Worm (Caenorhabditis elegans) whole organism, L1 larva: ENCODE data around the gene W06E11.1.

Experiments used
- C04F5.9 ChIP-seq: sonication (generic microtip); optimal IDR thresholded peaks from 2 replicates; lab custom pipeline; 2016; ENCODE audit warnings: missing genetic modification characterization, missing compliant biosample characterization
- C16A3.4 ChIP-seq: fragments of 150-350 bp; optimal IDR thresholded peaks from 2 replicates; lab custom pipeline; 2014; ENCODE audit warnings: missing biosample characterization, missing genetic modification characterization
- C34B4.2 ChIP-seq: sonication (generic microtip); optimal IDR thresholded peaks from 2 replicates; lab custom pipeline; 2017; ENCODE audit warnings: mild to moderate bottlenecking, missing genetic modification characterization, missing compliant biosample characterization
- Y116A8C.19 ChIP-seq: sonication (generic microtip); optimal IDR thresholded peaks from 2 replicates; lab custom pipeline; 2016; ENCODE audit warnings: missing compliant biosample characterization, missing genetic modification characterization, borderline replicate concordance
- aha-1 ChIP-seq: fragments of 150-350 bp; optimal IDR thresholded peaks from 2 replicates; lab custom pipeline; 2014; ENCODE audit warnings: missing biosample characterization, missing genetic modification characterization
- ceh-63 ChIP-seq: fragments of 200-800 bp; sonication (Bioruptor generic); optimal IDR thresholded peaks from 2 replicates; lab custom pipeline; 2018; ENCODE audit warnings: mild to moderate bottlenecking, missing genetic modification characterization, missing compliant biosample characterization
- ceh-82 ChIP-seq, 3 experiments: fragments of 150-350 bp in 1 of 3; sonication (generic microtip) in 2 of 3; optimal IDR thresholded peaks; 2 replicates each; lab custom pipeline; 2014 to 2017; ENCODE audit warnings: missing biosample characterization in 3 of 3, missing genetic modification characterization in 3 of 3
- ceh-88 ChIP-seq: fragments of 200-800 bp; sonication (Bioruptor generic); IDR thresholded peaks from 2 replicates; pipeline ENCODE4 v1.3.6; 2022; ENCODE audit warnings: missing genetic modification characterization, missing compliant biosample characterization
- ces-1 ChIP-seq: fragments of 150-350 bp; optimal IDR thresholded peaks from 2 replicates; lab custom pipeline; 2014; ENCODE audit warnings: missing biosample characterization, missing genetic modification reagents, missing genetic modification characterization
- efl-3 ChIP-seq: fragments of 200-800 bp; sonication (Bioruptor generic); optimal IDR thresholded peaks from 2 replicates; lab custom pipeline; 2018; ENCODE audit warnings: mild to moderate bottlenecking, missing genetic modification characterization, missing compliant biosample characterization
- elt-2 ChIP-seq: sonication (generic microtip); optimal IDR thresholded peaks from 2 replicates; lab custom pipeline; 2016; ENCODE audit warnings: missing genetic modification characterization, mild to moderate bottlenecking, inconsistent platforms, missing compliant biosample characterization, missing genetic modification reagents
- ets-5 ChIP-seq: fragments of 200-800 bp; sonication (Bioruptor generic); IDR thresholded peaks from 2 replicates; pipeline ENCODE4 v1.3.6; 2022; ENCODE audit warnings: missing genetic modification characterization, missing compliant biosample characterization
- fkh-4 ChIP-seq: sonication (generic microtip); optimal IDR thresholded peaks from 2 replicates; lab custom pipeline; 2016; ENCODE audit warnings: missing compliant biosample characterization, missing genetic modification characterization, borderline replicate concordance
- fkh-8 ChIP-seq: sonication (generic microtip); optimal IDR thresholded peaks from 2 replicates; lab custom pipeline; 2016; ENCODE audit warnings: mild to moderate bottlenecking, missing genetic modification characterization, missing compliant biosample characterization
- fos-1 ChIP-seq: fragments of 150-350 bp; optimal IDR thresholded peaks from 2 replicates; lab custom pipeline; 2014; ENCODE audit warnings: missing biosample characterization, missing genetic modification characterization
- grh-1 ChIP-seq: fragments of 200-800 bp; sonication (Bioruptor generic); IDR thresholded peaks from 2 replicates; pipeline ENCODE4 v1.3.6; 2022; ENCODE audit warnings: missing genetic modification reagents, missing genetic modification characterization, missing compliant biosample characterization
- hlh-17 ChIP-seq: fragments of 200-800 bp; sonication (Bioruptor generic); optimal IDR thresholded peaks from 2 replicates; lab custom pipeline; 2018; ENCODE audit warnings: missing genetic modification characterization, mild to moderate bottlenecking, missing compliant biosample characterization, moderate library complexity, borderline replicate concordance
- hlh-4 ChIP-seq: sonication (generic microtip); optimal IDR thresholded peaks from 2 replicates; lab custom pipeline; 2016; ENCODE audit warnings: mild to moderate bottlenecking, missing genetic modification characterization, missing compliant biosample characterization
- hpl-2 ChIP-seq: fragments of 150-350 bp; optimal IDR thresholded peaks from 2 replicates; lab custom pipeline; 2014; ENCODE audit warnings: missing biosample characterization, missing genetic modification reagents, missing genetic modification characterization
- isw-1 ChIP-seq: fragments of 200-800 bp; sonication (Bioruptor generic); IDR thresholded peaks from 2 replicates; pipeline ENCODE4 v1.3.6; 2022; ENCODE audit warnings: missing genetic modification characterization, missing compliant biosample characterization
- jun-1 ChIP-seq: fragments of 150-350 bp; optimal IDR thresholded peaks from 2 replicates; lab custom pipeline; 2014; ENCODE audit warnings: missing biosample characterization, missing genetic modification reagents, missing genetic modification characterization
- lin-13 ChIP-seq: fragments of 150-350 bp; optimal IDR thresholded peaks from 2 replicates; lab custom pipeline; 2014; ENCODE audit warnings: missing biosample characterization, missing genetic modification reagents, missing genetic modification characterization
- lin-14 ChIP-seq: fragments of 200-800 bp; sonication (Bioruptor generic); optimal IDR thresholded peaks from 2 replicates; lab custom pipeline; 2018; ENCODE audit warnings: mild to moderate bottlenecking, missing genetic modification characterization, moderate library complexity, missing compliant biosample characterization
- lin-15B ChIP-seq: fragments of 150-350 bp; sonication (generic microtip); optimal IDR thresholded peaks from 3 replicates; lab custom pipeline; 2014; ENCODE audit warnings: missing biosample characterization, missing genetic modification characterization
- mep-1 ChIP-seq: fragments of 150-350 bp; optimal IDR thresholded peaks from 2 replicates; lab custom pipeline; 2014; ENCODE audit warnings: missing biosample characterization, missing genetic modification characterization
- nhr-19 ChIP-seq: fragments of 200-800 bp; sonication (Bioruptor generic); conservative IDR thresholded peaks from 2 replicates; pipeline ENCODE4 v1.3.6; 2022; ENCODE audit warnings: missing genetic modification characterization, missing compliant biosample characterization
- nhr-20 ChIP-seq: sonication (generic microtip); optimal IDR thresholded peaks from 2 replicates; lab custom pipeline; 2016; ENCODE audit warnings: mild to moderate bottlenecking, missing genetic modification characterization, missing compliant biosample characterization
- nhr-71 ChIP-seq: sonication (generic microtip); optimal IDR thresholded peaks from 2 replicates; lab custom pipeline; 2016; ENCODE audit warnings: mild to moderate bottlenecking, missing genetic modification characterization, moderate library complexity, missing compliant biosample characterization
- nhr-77 ChIP-seq: fragments of 150-350 bp; optimal IDR thresholded peaks from 2 replicates; lab custom pipeline; 2014; ENCODE audit warnings: missing biosample characterization, missing genetic modification characterization
- nhr-85 ChIP-seq: sonication (generic microtip); peaks from one replicate; lab custom pipeline; 2016; ENCODE audit warnings: missing genetic modification characterization, inconsistent platforms, missing compliant biosample characterization
- nhr-90 ChIP-seq: sonication (generic microtip); optimal IDR thresholded peaks from 2 replicates; lab custom pipeline; 2016; ENCODE audit warnings: mild to moderate bottlenecking, missing genetic modification characterization, missing compliant biosample characterization; ENCODE audit not compliant: poor library complexity
- pqm-1 ChIP-seq: sonication (generic microtip); optimal IDR thresholded peaks from 3 replicates; lab custom pipeline; 2017; ENCODE audit warnings: missing biosample characterization, missing genetic modification characterization
- rnt-1 ChIP-seq: sonication (generic microtip); optimal IDR thresholded peaks from 2 replicates; lab custom pipeline; 2016; ENCODE audit warnings: mild to moderate bottlenecking, missing genetic modification characterization, moderate library complexity, missing compliant biosample characterization
- skn-1 ChIP-seq: fragments of 150-350 bp; optimal IDR thresholded peaks from 2 replicates; lab custom pipeline; 2014; ENCODE audit warnings: missing biosample characterization, missing genetic modification characterization
- snpc-4 ChIP-seq: fragments of 150-350 bp; optimal IDR thresholded peaks from 2 replicates; lab custom pipeline; 2014; ENCODE audit warnings: missing biosample characterization, missing genetic modification characterization
- sup-37 ChIP-seq: fragments of 200-800 bp; sonication (Bioruptor generic); optimal IDR thresholded peaks from 2 replicates; lab custom pipeline; 2018; ENCODE audit warnings: mild to moderate bottlenecking, missing genetic modification characterization, missing compliant biosample characterization
- swsn-7 ChIP-seq: sonication (generic microtip); optimal IDR thresholded peaks from 2 replicates; lab custom pipeline; 2016; ENCODE audit warnings: missing genetic modification characterization, missing compliant biosample characterization
- tbx-2 ChIP-seq: sonication (generic microtip); optimal IDR thresholded peaks from 2 replicates; lab custom pipeline; 2016; ENCODE audit warnings: missing genetic modification characterization, missing compliant biosample characterization
- unc-30 ChIP-seq: sonication (generic microtip); optimal IDR thresholded peaks from 2 replicates; lab custom pipeline; 2017; ENCODE audit warnings: missing biosample characterization, missing genetic modification characterization
- vab-15 ChIP-seq: sonication (generic microtip); optimal IDR thresholded peaks from 2 replicates; lab custom pipeline; 2017; ENCODE audit warnings: missing genotype, mild to moderate bottlenecking, missing genetic modification characterization, missing compliant biosample characterization
- ztf-11 ChIP-seq, 2 experiments: sonication (generic microtip); optimal IDR thresholded peaks; 2 replicates each; lab custom pipeline; 2016 to 2017; ENCODE audit warnings: missing genetic modification characterization in 2 of 2, missing biosample characterization in 1 of 2, missing compliant biosample characterization in 1 of 2
- ztf-4 ChIP-seq: fragments of 150-350 bp; optimal IDR thresholded peaks from 2 replicates; lab custom pipeline; 2014; ENCODE audit warnings: missing biosample characterization, missing genetic modification characterization

Gene W06E11.1

DNA sequence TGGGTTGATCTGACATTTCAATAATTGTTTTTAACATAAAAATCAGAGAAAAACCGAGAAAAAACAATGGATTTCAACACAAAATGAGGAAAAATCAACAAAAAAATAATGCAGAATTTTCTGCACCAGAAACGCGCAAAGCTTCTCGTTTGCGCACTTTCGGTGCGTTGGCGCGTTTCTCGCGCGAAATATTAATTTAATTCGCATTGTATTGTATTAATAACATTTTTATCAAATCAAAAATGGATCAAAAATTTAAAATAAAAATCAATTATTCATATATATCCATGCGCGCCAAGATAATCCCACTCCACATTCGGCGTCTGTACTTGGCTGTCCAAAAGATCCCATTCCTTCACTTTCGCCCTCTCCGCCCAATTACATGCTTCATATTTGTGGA lies 7.2 kb upstream of the W06E11.1 start, which contains the start of gene fem-2 (continued):
- TF ChIP-seq nhr-71 (peak; percentile 64), swsn-7 (tag; lab: Kevin White, UChicago) (peak; percentile 52), fos-1 (no peak), nhr-85 (tag; lab: Kevin White, UChicago) (peak; percentile 76), ces-1 (GFP tag; lab: Kevin White, UChicago) (no peak), lin-13 (GFP tag; lab: Kevin White, UChicago) (peak; percentile 26), C04F5.9 (tag; lab: Kevin White, UChicago) (no peak), pqm-1 (tag; lab: Kevin White, UChicago) (no peak), nhr-19 (peak; percentile 36), skn-1 (no peak), vab-15 (tag; lab: Kevin White, UChicago) (no peak), mep-1 (tag; lab: Kevin White, UChicago) (peak; percentile 79), jun-1 (tag; lab: Kevin White, UChicago) (no peak), lin-14 (GFP tag; lab: Kevin White, UChicago) (no peak), rnt-1 (tag; lab: Kevin White, UChicago) (peak; percentile 24), fkh-8 (tag; lab: Kevin White, UChicago) (peak; percentile 1), nhr-77 (no peak), efl-3 (GFP tag; lab: Kevin White, UChicago) (no peak), sup-37 (GFP tag; lab: Kevin White, UChicago) (no peak), ets-5 (GFP tag; lab: Robert Waterston, UW) (no peak), unc-30 (no peak), elt-2 (tag; lab: Kevin White, UChicago) (no peak), ztf-4 (tag; lab: Kevin White, UChicago) (no peak), lin-15B (tag; lab: Kevin White, UChicago) (no peak), nhr-90 (tag; lab: Kevin White, UChicago) (peak; percentile 57), tbx-2 (peak; percentile 43), nhr-20 (tag; lab: Kevin White, UChicago) (peak; percentile 37), ztf-11 (tag; optimal IDR thresholded peaks at IDR 0.05; lab: Kevin White, UChicago) (no peak), C16A3.4 (tag; lab: Kevin White, UChicago) (peak; percentile 46), aha-1 (tag; lab: Kevin White, UChicago) (no peak), hpl-2 (GFP tag; lab: Kevin White, UChicago) (no peak)

ce11 chrIII:636067-636466 lies 5.8 kb upstream of the W06E11.1 start, which contains the start of gene T19C3.7:
Gene T19C3.7 (minus strand): TSS chrIII:636167.
- TF ChIP-seq C34B4.2 (tag; lab: Kevin White, UChicago): no peak
- no peak for TF ChIP-seq rnt-1 (tag; lab: Kevin White, UChicago)
- no peak for TF ChIP-seq hpl-2 (GFP tag; lab: Kevin White, UChicago)
- TF ChIP-seq ets-5 (GFP tag; lab: Robert Waterston, UW): no peak
- no peak for TF ChIP-seq C04F5.9 (tag; lab: Kevin White, UChicago)
- TF ChIP-seq fkh-4 (tag; lab: Kevin White, UChicago): no peak
- no peak for TF ChIP-seq ceh-82 (tag; optimal IDR thresholded peaks at IDR 0.05; lab: Kevin White, UChicago)
- TF ChIP-seq Y116A8C.19 (tag; lab: Kevin White, UChicago): no peak
- TF ChIP-seq hlh-4: no peak
- no peak for TF ChIP-seq isw-1 (GFP tag; lab: Robert Waterston, UW)
- no peak for TF ChIP-seq grh-1
- no peak for TF ChIP-seq mep-1 (tag; lab: Kevin White, UChicago)
- TF ChIP-seq lin-13 (GFP tag; lab: Kevin White, UChicago): no peak
- TF ChIP-seq snpc-4 (tag; lab: Kevin White, UChicago): no peak
- TF ChIP-seq hlh-17 (GFP tag; lab: Kevin White, UChicago): no peak
- TF ChIP-seq ceh-63 (GFP tag; lab: Kevin White, UChicago): no peak
- TF ChIP-seq ceh-88 (GFP tag; lab: Robert Waterston, UW): no peak
